Fruit fly (Drosophila melanogaster) whole organism, pupa: Measurements from ENCODE around the gene CG10864.
A peak's percentile ranks its signal among the peaks of the same experiment; 100 is the strongest.

Experiments
- CG10348 ChIP-seq: fragments of 200-800 bp; sonication (Bioruptor generic); IDR thresholded peaks from 2 replicates; pipeline ENCODE4 v1.3.6; 2022; ENCODE audit warnings: missing biosample characterization, missing genetic modification characterization
- CG12605 ChIP-seq: fragments of 200-800 bp; sonication (Bioruptor generic); IDR thresholded peaks from 2 replicates; pipeline ENCODE4 v1.3.6; 2022; ENCODE audit warnings: missing biosample characterization, missing genetic modification characterization
- CG13204 ChIP-seq: fragments of 200-800 bp; sonication (Bioruptor generic); optimal IDR thresholded peaks from 2 replicates; lab custom pipeline; 2018; ENCODE audit warnings: missing biosample characterization, mild to moderate bottlenecking, missing genetic modification characterization, moderate library complexity
- CG14655 ChIP-seq: fragments of 200-800 bp; sonication (Bioruptor generic); optimal IDR thresholded peaks from 3 replicates; lab custom pipeline; 2017; ENCODE audit warnings: mild to moderate bottlenecking, missing biosample characterization, missing genetic modification reagents, missing genetic modification characterization
- CG15710 ChIP-seq: fragments of 200-800 bp; sonication (Bioruptor generic); optimal IDR thresholded peaks from 2 replicates; lab custom pipeline; 2018; ENCODE audit warnings: missing biosample characterization, mild to moderate bottlenecking, missing genetic modification characterization, moderate library complexity
- CG17806 ChIP-seq: fragments of 200-800 bp; sonication (Bioruptor generic); optimal IDR thresholded peaks from 2 replicates; lab custom pipeline; 2018; ENCODE audit warnings: missing biosample characterization, mild to moderate bottlenecking, missing genetic modification characterization, moderate library complexity
- CG32121 ChIP-seq: fragments of 200-800 bp; sonication (Bioruptor generic); IDR thresholded peaks from 2 replicates; pipeline ENCODE4 v1.3.6; 2022; ENCODE audit warnings: missing biosample characterization, missing genetic modification characterization
- CG34367 ChIP-seq: fragments of 200-800 bp; sonication (Bioruptor generic); optimal IDR thresholded peaks from 2 replicates; lab custom pipeline; 2018; ENCODE audit warnings: missing biosample characterization, mild to moderate bottlenecking, missing genetic modification characterization
- CG4496 ChIP-seq: fragments of 200-800 bp; sonication (Bioruptor generic); IDR thresholded peaks from 3 replicates; pipeline ENCODE4 v1.3.6; 2022; ENCODE audit warnings: missing biosample characterization, missing genetic modification characterization
- CG8159 ChIP-seq: fragments of 200-800 bp; sonication (Bioruptor generic); optimal IDR thresholded peaks from 3 replicates; lab custom pipeline; 2018; ENCODE audit warnings: missing biosample characterization, mild to moderate bottlenecking, missing genetic modification characterization, moderate library complexity
- CG8301 ChIP-seq: fragments of 200-800 bp; sonication (Bioruptor generic); optimal IDR thresholded peaks from 2 replicates; lab custom pipeline; 2018; ENCODE audit warnings: missing biosample characterization, mild to moderate bottlenecking, missing genetic modification characterization
- CG9948 ChIP-seq: fragments of 200-800 bp; sonication (Bioruptor generic); optimal IDR thresholded peaks from 2 replicates; lab custom pipeline; 2018; ENCODE audit warnings: missing biosample characterization, mild to moderate bottlenecking, missing genetic modification characterization, moderate library complexity
- D1 ChIP-seq: fragments of 200-800 bp; sonication (Bioruptor generic); optimal IDR thresholded peaks from 2 replicates; lab custom pipeline; 2018; ENCODE audit warnings: missing biosample characterization, mild to moderate bottlenecking, missing genetic modification characterization, moderate library complexity
- EcR ChIP-seq: fragments of 200-800 bp; sonication (Bioruptor generic); optimal IDR thresholded peaks from 3 replicates; lab custom pipeline; 2019; ENCODE audit warnings: missing biosample characterization, missing genetic modification characterization, mild to moderate bottlenecking, moderate library complexity, missing genetic modification reagents
- Ets98B ChIP-seq: fragments of 200-800 bp; sonication (Bioruptor generic); IDR thresholded peaks from 2 replicates; pipeline ENCODE4 v1.3.6; 2022; ENCODE audit warnings: missing biosample characterization, missing genetic modification characterization
- Pif1A ChIP-seq: fragments of 200-800 bp; sonication (Bioruptor generic); optimal IDR thresholded peaks from 3 replicates; lab custom pipeline; 2016; ENCODE audit warnings: missing biosample characterization, missing genetic modification characterization
- Pif1B ChIP-seq: fragments of 200-800 bp; sonication (Bioruptor generic); optimal IDR thresholded peaks from 3 replicates; lab custom pipeline; 2016; ENCODE audit warnings: missing biosample characterization, missing genetic modification characterization
- Snoo ChIP-seq: fragments of 200-800 bp; sonication (Bioruptor generic); optimal IDR thresholded peaks from 3 replicates; lab custom pipeline; 2017; ENCODE audit warnings: missing biosample characterization, mild to moderate bottlenecking, missing genetic modification characterization, inconsistent platforms
- fd96Ca ChIP-seq: fragments of 200-800 bp; sonication (Bioruptor generic); IDR thresholded peaks from 3 replicates; pipeline ENCODE4 v1.3.6; 2022; ENCODE audit warnings: missing biosample characterization, missing genetic modification characterization
- gl ChIP-seq: fragments of 200-800 bp; sonication (Bioruptor generic); optimal IDR thresholded peaks from 2 replicates; lab custom pipeline; 2018; ENCODE audit warnings: missing biosample characterization, mild to moderate bottlenecking, missing genetic modification characterization
- rn ChIP-seq: fragments of 200-800 bp; sonication (Bioruptor generic); IDR thresholded peaks from 2 replicates; pipeline ENCODE4 v1.3.6; 2022; ENCODE audit warnings: missing biosample characterization, missing genetic modification characterization

Gene CG10864

dm6 chr3R:18398460-18398901 is 12.9 kb downstream of the CG10864 start:
- TF ChIP-seq CG14655 (GFP tag; lab: Kevin White, UChicago), result no peak
- TF ChIP-seq fd96Ca, result peak; percentile 6; the same call in 1 of the 3 replicates
- TF ChIP-seq EcR (GFP tag; lab: Kevin White, UChicago), result peak; percentile 7
- TF ChIP-seq CG9948, result no peak
- TF ChIP-seq CG8159 (tag; lab: Kevin White, UChicago), result no peak
- peak; percentile 15 for TF ChIP-seq CG13204 (GFP tag; lab: Kevin White, UChicago)

dm6 chr3R:18397834-18398378 is 13.5 kb downstream of the CG10864 start:
- peak; percentile 41; the same call in 2 of the 3 replicates for TF ChIP-seq CG4496 (GFP tag; lab: Robert Waterston, UW)
- no peak for TF ChIP-seq CG9948
- peak; percentile 70; the same call in 2 of the 3 replicates for TF ChIP-seq fd96Ca
- TF ChIP-seq Ets98B (GFP tag; lab: Robert Waterston, UW), result peak; percentile 55
- TF ChIP-seq CG12605 (GFP tag; lab: Robert Waterston, UW), result peak; percentile 57
- TF ChIP-seq, all 21 proteins: peak for 4

- TF ChIP-seq CG8159 (tag; lab: Kevin White, UChicago) (peak; percentile 98), CG32121 (GFP tag; lab: Robert Waterston, UW) (peak; percentile 98), CG10348 (GFP tag; lab: Robert Waterston, UW) (peak; percentile 93), CG8301 (peak; percentile 98), EcR (GFP tag; lab: Kevin White, UChicago) (peak; percentile 80), CG4496 (GFP tag; lab: Robert Waterston, UW) (peak; percentile 98), CG12605 (GFP tag; lab: Robert Waterston, UW) (peak; percentile 88), CG15710 (peak; percentile 97), CG34367 (peak; percentile 94), CG13204 (GFP tag; lab: Kevin White, UChicago) (peak; percentile 91), fd96Ca (peak; percentile 97), CG14655 (GFP tag; lab: Kevin White, UChicago) (peak; percentile 98), Ets98B (GFP tag; lab: Robert Waterston, UW) (peak; percentile 97), D1 (peak; percentile 93), gl (tag; lab: Kevin White, UChicago) (peak; percentile 98), CG9948 (peak; percentile 96), Pif1A (peak; percentile 97), CG17806 (tag; lab: Kevin White, UChicago) (peak; percentile 97), Snoo (tag; lab: Kevin White, UChicago) (peak; percentile 94), rn (GFP tag; lab: Robert Waterston, UW) (peak; percentile 94), Pif1B (GFP tag; lab: Kevin White, UChicago) (peak; percentile 97)
Observed at dm6 chr3R:18396801-18397604, 14.4 kb downstream of the CG10864 start, which contains the start of gene Vti1b. Gene Vti1b, plus strand, starts transcription at chr3R:18396995.

dm6 chr3R:18395694-18396093 is 15.7 kb downstream of the CG10864 start:
- no peak for TF ChIP-seq CG10348 (GFP tag; lab: Robert Waterston, UW)
- TF ChIP-seq gl (tag; lab: Kevin White, UChicago), result no peak
- TF ChIP-seq CG34367, result no peak
- no peak for TF ChIP-seq CG4496 (GFP tag; lab: Robert Waterston, UW)
- TF ChIP-seq fd96Ca, result no peak
- no peak for TF ChIP-seq CG15710
- TF ChIP-seq Snoo (tag; lab: Kevin White, UChicago), result no peak
- no peak for TF ChIP-seq Pif1A
- no peak for TF ChIP-seq CG12605 (GFP tag; lab: Robert Waterston, UW)
- TF ChIP-seq rn (GFP tag; lab: Robert Waterston, UW), result no peak
- TF ChIP-seq CG32121 (GFP tag; lab: Robert Waterston, UW), result no peak
- TF ChIP-seq CG17806 (tag; lab: Kevin White, UChicago), result no peak
- TF ChIP-seq CG8301, result no peak
- no peak for TF ChIP-seq CG9948
- no peak for TF ChIP-seq CG8159 (tag; lab: Kevin White, UChicago)
- no peak for TF ChIP-seq Ets98B (GFP tag; lab: Robert Waterston, UW)
- TF ChIP-seq CG13204 (GFP tag; lab: Kevin White, UChicago), result no peak
- no peak for TF ChIP-seq Pif1B (GFP tag; lab: Kevin White, UChicago)
- no peak for TF ChIP-seq CG14655 (GFP tag; lab: Kevin White, UChicago)

dm6 chr3R:18394876-18395275 is 16.6 kb downstream of the CG10864 start:
- TF ChIP-seq CG14655 (GFP tag; lab: Kevin White, UChicago), result no peak
- 0 out of 3 replicates have a peak, but pooled peaks have one; percentile 32 for TF ChIP-seq CG4496 (GFP tag; lab: Robert Waterston, UW)
- TF ChIP-seq CG34367, result no peak
- TF ChIP-seq Pif1B (GFP tag; lab: Kevin White, UChicago), result no peak
- TF ChIP-seq CG8301, result no peak
- no peak for TF ChIP-seq Pif1A
- TF ChIP-seq CG8159 (tag; lab: Kevin White, UChicago), result no peak
- TF ChIP-seq CG13204 (GFP tag; lab: Kevin White, UChicago), result no peak
- TF ChIP-seq D1, result no peak
- TF ChIP-seq EcR (GFP tag; lab: Kevin White, UChicago), result peak; percentile 86

dm6 chr3R:18393436-18393835 is 18.0 kb downstream of the CG10864 start:
- TF ChIP-seq CG34367, result peak; percentile 40
- TF ChIP-seq CG8301, result no peak
- TF ChIP-seq gl (tag; lab: Kevin White, UChicago), result peak; percentile 44
- peak; percentile 52 for TF ChIP-seq CG8159 (tag; lab: Kevin White, UChicago)
- TF ChIP-seq CG9948, result no peak
- TF ChIP-seq Snoo (tag; lab: Kevin White, UChicago), result no peak
- no peak for TF ChIP-seq CG10348 (GFP tag; lab: Robert Waterston, UW)
- no peak for TF ChIP-seq CG4496 (GFP tag; lab: Robert Waterston, UW)
- TF ChIP-seq CG12605 (GFP tag; lab: Robert Waterston, UW), result peak; percentile 54
- peak; percentile 69; the same call in 1 of the 2 replicates for TF ChIP-seq CG32121 (GFP tag; lab: Robert Waterston, UW)
- no peak for TF ChIP-seq CG14655 (GFP tag; lab: Kevin White, UChicago)
- TF ChIP-seq EcR (GFP tag; lab: Kevin White, UChicago), result peak; percentile 1
- TF ChIP-seq CG17806 (tag; lab: Kevin White, UChicago), result peak; percentile 36
- peak; percentile 63 for TF ChIP-seq Pif1A
- TF ChIP-seq fd96Ca, result no peak
- peak; percentile 71 for TF ChIP-seq CG15710
- peak; percentile 35 for TF ChIP-seq Pif1B (GFP tag; lab: Kevin White, UChicago)
- TF ChIP-seq D1, result no peak
- peak; percentile 75 for TF ChIP-seq Ets98B (GFP tag; lab: Robert Waterston, UW)
- peak; percentile 36 for TF ChIP-seq CG13204 (GFP tag; lab: Kevin White, UChicago)
- TF ChIP-seq rn (GFP tag; lab: Robert Waterston, UW), result peak; percentile 44; the same call in 1 of the 2 replicates
